Fruit fly (Drosophila melanogaster) Kc167 (cell line): Measurements from ENCODE around the gene CG12075.

ENCODE experiments used
- Myc ChIP-seq: fragments of >200 bp; optimal IDR thresholded peaks from 2 replicates; lab custom pipeline; 2017; ENCODE audit warnings: missing external identifiers
- Sin3A ChIP-seq: fragments of >200 bp; optimal IDR thresholded peaks from 2 replicates; lab custom pipeline; 2018; ENCODE audit warnings: missing external identifiers
- h ChIP-seq: fragments of >200 bp; optimal IDR thresholded peaks from 3 replicates; lab custom pipeline; 2018; ENCODE audit warnings: missing external identifiers
- insv ChIP-seq: fragments of >200 bp; optimal IDR thresholded peaks from 3 replicates; lab custom pipeline; 2018; ENCODE audit warnings: missing external identifiers
- psq ChIP-seq: fragments of >200 bp; optimal IDR thresholded peaks from 2 replicates; lab custom pipeline; 2017; ENCODE audit warnings: missing external identifiers
- ttk ChIP-seq: sonication (Bioruptor generic); optimal IDR thresholded peaks from 2 replicates; lab custom pipeline; 2017; ENCODE audit warnings: missing external identifiers

Gene CG12075

dm6 chrX:8863554-8864498 lies 25.7 kb downstream of the CG12075 start:
- TF ChIP-seq insv (lab: Kevin White, UChicago), result no peak
- TF ChIP-seq psq (lab: Kevin White, UChicago), result no peak

- TF ChIP-seq psq (lab: Kevin White, UChicago) (no peak), ttk (lab: Kevin White, UChicago) (no peak), insv (lab: Kevin White, UChicago) (no peak), Myc (no peak), h (lab: Kevin White, UChicago) (no peak), Sin3A (lab: Kevin White, UChicago) (no peak)
Observed at dm6 chrX:8866256-8866655, 28.1 kb downstream of the CG12075 start.

dm6 chrX:8867481-8867880 lies 29.4 kb downstream of the CG12075 start:
- TF ChIP-seq insv (lab: Kevin White, UChicago), result no peak
- TF ChIP-seq ttk (lab: Kevin White, UChicago), result no peak
- no peak for TF ChIP-seq psq (lab: Kevin White, UChicago)
- TF ChIP-seq h (lab: Kevin White, UChicago), result no peak
- no peak for TF ChIP-seq Myc
- no peak for TF ChIP-seq Sin3A (lab: Kevin White, UChicago)

- no peak for TF ChIP-seq psq (lab: Kevin White, UChicago)
- no peak for TF ChIP-seq ttk (lab: Kevin White, UChicago)
- no peak for TF ChIP-seq Myc
- no peak for TF ChIP-seq insv (lab: Kevin White, UChicago)
- no peak for TF ChIP-seq h (lab: Kevin White, UChicago)
- no peak for TF ChIP-seq Sin3A (lab: Kevin White, UChicago)
Observed at dm6 chrX:8878967-8879554, 40.9 kb downstream of the CG12075 start.

- no peak for TF ChIP-seq h (lab: Kevin White, UChicago)
- TF ChIP-seq insv (lab: Kevin White, UChicago), result no peak
- no peak for TF ChIP-seq ttk (lab: Kevin White, UChicago)
- TF ChIP-seq Sin3A (lab: Kevin White, UChicago), result no peak
- no peak for TF ChIP-seq psq (lab: Kevin White, UChicago)
- no peak for TF ChIP-seq Myc
Observed at dm6 chrX:8881729-8882128, 43.6 kb downstream of the CG12075 start.

- TF ChIP-seq Myc (no peak), h (lab: Kevin White, UChicago) (no peak), psq (lab: Kevin White, UChicago) (no peak), Sin3A (lab: Kevin White, UChicago) (no peak), ttk (lab: Kevin White, UChicago) (no peak), insv (lab: Kevin White, UChicago) (no peak)
Observed at dm6 chrX:8883388-8883787, 45.3 kb downstream of the CG12075 start.

- TF ChIP-seq psq (lab: Kevin White, UChicago) (no peak), ttk (lab: Kevin White, UChicago) (no peak), h (lab: Kevin White, UChicago) (no peak), Sin3A (lab: Kevin White, UChicago) (no peak), insv (lab: Kevin White, UChicago) (no peak), Myc (no peak)
Observed at dm6 chrX:8883954-8884353, 45.8 kb downstream of the CG12075 start.

- TF ChIP-seq insv (lab: Kevin White, UChicago) (no peak), Sin3A (lab: Kevin White, UChicago) (no peak), Myc (no peak), ttk (lab: Kevin White, UChicago) (no peak), psq (lab: Kevin White, UChicago) (no peak), h (lab: Kevin White, UChicago) (no peak)
Observed at dm6 chrX:8884678-8885077, 46.6 kb downstream of the CG12075 start.

dm6 chrX:8885177-8885576 lies 47.1 kb downstream of the CG12075 start:
- TF ChIP-seq psq (lab: Kevin White, UChicago) (no peak), ttk (lab: Kevin White, UChicago) (no peak), Myc (no peak), insv (lab: Kevin White, UChicago) (no peak), h (lab: Kevin White, UChicago) (no peak)

- TF ChIP-seq psq (lab: Kevin White, UChicago), result no peak
- TF ChIP-seq insv (lab: Kevin White, UChicago), result no peak
- no peak for TF ChIP-seq ttk (lab: Kevin White, UChicago)
- no peak for TF ChIP-seq Sin3A (lab: Kevin White, UChicago)
- TF ChIP-seq Myc, result no peak
- no peak for TF ChIP-seq h (lab: Kevin White, UChicago)
Observed at dm6 chrX:8887410-8887809, 49.3 kb downstream of the CG12075 start.

- no peak for TF ChIP-seq insv (lab: Kevin White, UChicago)
- no peak for TF ChIP-seq Myc
- no peak for TF ChIP-seq h (lab: Kevin White, UChicago)
- TF ChIP-seq ttk (lab: Kevin White, UChicago), result no peak
- no peak for TF ChIP-seq psq (lab: Kevin White, UChicago)
- no peak for TF ChIP-seq Sin3A (lab: Kevin White, UChicago)
Observed at dm6 chrX:8888861-8889392, 50.8 kb downstream of the CG12075 start.
